Worm (Caenorhabditis elegans) whole organism, L2 larva: Measurements from ENCODE around the gene B0554.5.

ENCODE experiments used
- ZK546.5 ChIP-seq: sonication (generic microtip); optimal IDR thresholded peaks from 2 replicates; lab custom pipeline; 2017; ENCODE audit warnings: missing biosample characterization, missing genetic modification characterization
- aly-2 ChIP-seq: fragments of 150-350 bp; optimal IDR thresholded peaks from 2 replicates; lab custom pipeline; 2014; ENCODE audit warnings: missing biosample characterization, missing genetic modification characterization
- ama-1 ChIP-seq: fragments of 150-350 bp; optimal IDR thresholded peaks from 2 replicates; lab custom pipeline; 2018; ENCODE audit warnings: inconsistent platforms
- elt-3 ChIP-seq: sonication (generic microtip); optimal IDR thresholded peaks from 2 replicates; lab custom pipeline; 2017; ENCODE audit warnings: missing biosample characterization, missing genetic modification characterization
- fos-1 ChIP-seq: fragments of 150-350 bp; optimal IDR thresholded peaks from 2 replicates; lab custom pipeline; 2014; ENCODE audit warnings: missing biosample characterization, missing genetic modification characterization
- lsy-2 ChIP-seq, 2 experiments: fragments of 150-350 bp in 1 of 2; sonication (generic microtip) in 1 of 2; optimal IDR thresholded peaks; 2 replicates each; lab custom pipeline; 2014 to 2017; ENCODE audit warnings: missing biosample characterization in 2 of 2, missing genetic modification characterization in 2 of 2
- nhr-12 ChIP-seq: fragments of 150-350 bp; optimal IDR thresholded peaks from 2 replicates; lab custom pipeline; 2014; ENCODE audit warnings: missing biosample characterization, missing genetic modification characterization
- nhr-237 ChIP-seq: fragments of 150-350 bp; optimal IDR thresholded peaks from 2 replicates; lab custom pipeline; 2014; ENCODE audit warnings: missing biosample characterization, missing genetic modification characterization
- snpc-4 ChIP-seq: fragments of 150-350 bp; optimal IDR thresholded peaks from 2 replicates; lab custom pipeline; 2014; ENCODE audit warnings: missing biosample characterization, missing genetic modification characterization
- unc-62 ChIP-seq: fragments of 150-350 bp; optimal IDR thresholded peaks from 2 replicates; lab custom pipeline; 2014; ENCODE audit warnings: missing biosample characterization, missing genetic modification reagents, missing genetic modification characterization
- zag-1 ChIP-seq: fragments of 150-350 bp; optimal IDR thresholded peaks from 2 replicates; lab custom pipeline; 2014; ENCODE audit warnings: missing biosample characterization, missing genetic modification characterization
- ztf-11 ChIP-seq: sonication (generic microtip); optimal IDR thresholded peaks from 2 replicates; lab custom pipeline; 2017; ENCODE audit warnings: missing biosample characterization, missing genetic modification characterization
- ztf-4 ChIP-seq: fragments of 150-350 bp; optimal IDR thresholded peaks from 2 replicates; lab custom pipeline; 2014; ENCODE audit warnings: missing biosample characterization, missing genetic modification characterization

DNA sequence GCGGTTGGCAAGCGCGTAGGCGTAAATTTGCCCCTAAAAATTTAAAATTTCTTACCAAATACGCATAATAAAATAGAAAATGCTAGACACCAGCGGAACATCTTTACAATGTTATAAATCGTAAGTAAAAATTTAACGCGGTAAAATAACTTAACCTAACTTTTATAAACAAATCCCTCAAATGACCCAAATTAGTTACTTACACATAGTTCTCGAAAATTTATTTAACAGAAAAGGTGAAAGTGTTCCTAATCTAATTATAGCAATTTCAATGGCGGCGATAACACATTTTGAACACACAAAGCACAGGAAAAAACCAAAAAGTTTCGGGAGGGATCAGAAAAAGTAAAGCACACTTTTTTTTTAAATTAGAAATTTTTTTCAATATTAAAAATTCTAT lies 44.1 kb upstream of the B0554.5 start, which contains the start of gene mltn-8:
- TF ChIP-seq elt-3 (tag; lab: Kevin White, UChicago) (no peak), aly-2 (tag; lab: Kevin White, UChicago) (no peak), unc-62 (GFP tag; lab: Kevin White, UChicago) (no peak), lsy-2 (tag; optimal IDR thresholded peaks at IDR 0.05; lab: Kevin White, UChicago) (no peak), fos-1 (tag; lab: Kevin White, UChicago) (no peak), nhr-237 (tag; lab: Kevin White, UChicago) (no peak), ama-1 (lab: Kevin White, UChicago) (no peak), snpc-4 (no peak), ZK546.5 (tag; lab: Kevin White, UChicago) (no peak), nhr-12 (tag; lab: Kevin White, UChicago) (no peak), ztf-4 (tag; lab: Kevin White, UChicago) (no peak), ztf-11 (tag; lab: Kevin White, UChicago) (no peak), zag-1 (tag; lab: Kevin White, UChicago) (no peak)
